Worm (Caenorhabditis elegans) whole organism, early embryonic: Measurements from ENCODE around the gene Y82E9BR.6.

Source experiments
- B0310.2 ChIP-seq: sonication (generic microtip); optimal IDR thresholded peaks from 2 replicates; lab custom pipeline; 2016; ENCODE audit warnings: mild to moderate bottlenecking, missing genetic modification characterization, missing compliant biosample characterization
- F13C5.2 ChIP-seq: sonication (generic microtip); optimal IDR thresholded peaks from 2 replicates; lab custom pipeline; 2017; ENCODE audit warnings: mild to moderate bottlenecking, missing genetic modification characterization, inconsistent platforms, missing compliant biosample characterization
- aly-1 ChIP-seq: sonication (generic microtip); optimal IDR thresholded peaks from 2 replicates; lab custom pipeline; 2016; ENCODE audit warnings: missing genetic modification characterization, missing compliant biosample characterization
- ama-1 ChIP-seq: fragments of 150-350 bp; optimal IDR thresholded peaks from 2 replicates; lab custom pipeline; 2014
- ceh-13 ChIP-seq: fragments of 200-800 bp; sonication (Bioruptor generic); optimal IDR thresholded peaks from 2 replicates; lab custom pipeline; 2018; ENCODE audit warnings: mild to moderate bottlenecking, missing genetic modification characterization, missing compliant biosample characterization
- ceh-36 ChIP-seq: sonication (generic microtip); optimal IDR thresholded peaks from 2 replicates; lab custom pipeline; 2016; ENCODE audit warnings: missing genetic modification characterization, inconsistent platforms, missing compliant biosample characterization
- flt-1 ChIP-seq: fragments of 200-800 bp; sonication (Bioruptor generic); IDR thresholded peaks from 2 replicates; pipeline ENCODE4 v1.3.6; 2022; ENCODE audit warnings: missing genetic modification characterization, missing compliant biosample characterization
- hmbx-1 ChIP-seq: sonication (generic microtip); optimal IDR thresholded peaks from 2 replicates; lab custom pipeline; 2016; ENCODE audit warnings: mild to moderate bottlenecking, missing genetic modification characterization, missing compliant biosample characterization
- pes-1 ChIP-seq: fragments of 200-800 bp; sonication (Bioruptor generic); IDR thresholded peaks from 2 replicates; pipeline ENCODE4 v1.3.6; 2022; ENCODE audit warnings: missing genetic modification reagents, missing genetic modification characterization, missing compliant biosample characterization
- scrt-1 ChIP-seq: fragments of 200-800 bp; sonication (Bioruptor generic); IDR thresholded peaks from 2 replicates; pipeline ENCODE4 v1.3.6; 2022; ENCODE audit warnings: missing genetic modification characterization, missing compliant biosample characterization
- sea-1 ChIP-seq: fragments of 200-800 bp; sonication (Bioruptor generic); conservative IDR thresholded peaks from 2 replicates; pipeline ENCODE4 v1.3.6; 2022; ENCODE audit warnings: missing genetic modification characterization, missing compliant biosample characterization
- tbx-37 ChIP-seq: fragments of 200-800 bp; sonication (Bioruptor generic); conservative IDR thresholded peaks from 2 replicates; pipeline ENCODE4 v1.3.6; 2022; ENCODE audit warnings: missing genetic modification reagents, missing genetic modification characterization, missing compliant biosample characterization

ce11 chrIII:1384694-1385093 lies 3.7 kb downstream of the Y82E9BR.6 start:
- TF ChIP-seq pes-1 (GFP tag; lab: Robert Waterston, UW) (no peak), ama-1 (lab: Kevin White, UChicago) (no peak), B0310.2 (tag; lab: Kevin White, UChicago) (no peak), ceh-13 (GFP tag; lab: Kevin White, UChicago) (no peak), hmbx-1 (tag; lab: Kevin White, UChicago) (no peak), F13C5.2 (tag; lab: Kevin White, UChicago) (no peak), ceh-36 (tag; lab: Kevin White, UChicago) (no peak), tbx-37 (GFP tag; lab: Robert Waterston, UW) (no peak), aly-1 (tag; lab: Kevin White, UChicago) (no peak), flt-1 (no peak), sea-1 (GFP tag; lab: Robert Waterston, UW) (no peak), scrt-1 (GFP tag; lab: Robert Waterston, UW) (no peak)
